Worm (Caenorhabditis elegans): Measurements from ENCODE around the gene C14A11.6.

ce11 chrX:2771742-2772141 lies 42.2 kb downstream of the C14A11.6 start, which contains the start of gene cgef-1:
- TF ChIP-seq dpff-1 (tag; optimal IDR thresholded peaks at IDR 0.05) (no peak), sea-2 (GFP tag; IDR thresholded peaks at IDR 0.05) (no peak), rpc-1 (optimal IDR thresholded peaks at IDR 0.05) (no peak), rpc-1 (tag; optimal IDR thresholded peaks at IDR 0.05) (no peak), hmg-1.2 (GFP tag; IDR thresholded peaks at IDR 0.05) (no peak), somi-1 (GFP tag; optimal IDR thresholded peaks at IDR 0.05) (no peak), aptf-2 (GFP tag; conservative IDR thresholded peaks at IDR 0.05) (no peak), hrde-1 (tag; optimal IDR thresholded peaks at IDR 0.05; ENCODE audit: borderline replicate concordance) (no peak)
